Worm (Caenorhabditis elegans) whole organism, L2 larva: ENCODE measurements around the gene C28A5.6.

ENCODE experiments used
- skn-1 ChIP-seq: sonication (generic microtip); optimal IDR thresholded peaks from 2 replicates; lab custom pipeline; 2017; ENCODE audit warnings: missing biosample characterization, missing genetic modification characterization
- sma-9 ChIP-seq, 2 experiments: fragments of 150-350 bp in 1 of 2; sonication (generic microtip) in 1 of 2; optimal IDR thresholded peaks; 2 replicates each; lab custom pipeline; 2014 to 2016; ENCODE audit warnings: missing genetic modification characterization in 2 of 2, mild to moderate bottlenecking in 1 of 2, missing biosample characterization in 1 of 2, missing compliant biosample characterization in 1 of 2, missing genetic modification reagents in 1 of 2, moderate library complexity in 1 of 2

DNA sequence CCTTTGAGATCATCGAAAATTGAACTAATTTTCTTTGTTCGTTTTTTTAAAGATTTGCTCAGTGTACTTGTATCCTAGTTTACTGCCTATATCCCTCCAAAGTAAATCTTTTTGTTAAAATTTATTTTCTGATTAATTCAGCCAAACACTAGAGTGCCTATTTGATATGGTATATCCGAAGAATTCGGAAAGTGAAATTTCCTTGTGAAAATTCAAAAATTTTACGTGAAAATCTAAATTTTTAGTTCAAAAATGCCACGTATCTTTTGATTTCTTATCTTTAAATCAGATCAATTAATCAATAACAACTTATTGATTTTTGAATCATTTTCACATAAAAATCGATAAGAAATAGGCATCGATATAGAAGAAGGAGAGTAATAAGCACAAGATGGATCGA is 30.8 kb downstream of the C28A5.6 start, which contains the start of gene R07E5.6:
- TF ChIP-seq skn-1 (tag; lab: Kevin White, UChicago) (no peak), sma-9 (GFP tag; optimal IDR thresholded peaks at IDR 0.05; lab: Kevin White, UChicago) (no peak), sma-9 (tag; optimal IDR thresholded peaks at IDR 0.05; lab: Kevin White, UChicago) (no peak)
